Worm (Caenorhabditis elegans) whole organism, L2 larva: Measurements from ENCODE around the gene K01H12.4.

Source experiments
- ceh-16 ChIP-seq: fragments of 150-350 bp; optimal IDR thresholded peaks from 2 replicates; lab custom pipeline; 2014; ENCODE audit warnings: missing biosample characterization, missing genetic modification characterization
- mdl-1 ChIP-seq, 2 experiments: fragments of 150-350 bp in 1 of 2; sonication (generic microtip) in 1 of 2; optimal IDR thresholded peaks; 2 replicates each; lab custom pipeline; 2017; ENCODE audit warnings: missing biosample characterization in 2 of 2, missing genetic modification characterization in 2 of 2
- nhr-11 ChIP-seq: fragments of 150-350 bp; optimal IDR thresholded peaks from 2 replicates; lab custom pipeline; 2014; ENCODE audit warnings: missing biosample characterization, missing genetic modification characterization
- nhr-6 ChIP-seq: fragments of 150-350 bp; optimal IDR thresholded peaks from 2 replicates; lab custom pipeline; 2014; ENCODE audit warnings: missing biosample characterization, missing genetic modification characterization
- snpc-4 ChIP-seq: fragments of 150-350 bp; optimal IDR thresholded peaks from 2 replicates; lab custom pipeline; 2014; ENCODE audit warnings: missing biosample characterization, missing genetic modification characterization
- unc-55 ChIP-seq: fragments of 150-350 bp; sonication (generic microtip); optimal IDR thresholded peaks from 3 replicates; lab custom pipeline; 2014; ENCODE audit warnings: missing biosample characterization, missing genetic modification reagents, missing genetic modification characterization
- unc-62 ChIP-seq: fragments of 150-350 bp; optimal IDR thresholded peaks from 2 replicates; lab custom pipeline; 2014; ENCODE audit warnings: missing biosample characterization, missing genetic modification reagents, missing genetic modification characterization
- ztf-1 ChIP-seq: fragments of 200-800 bp; sonication (Bioruptor generic); conservative IDR thresholded peaks from 2 replicates; pipeline ENCODE4 v1.3.6; 2022; ENCODE audit warnings: missing genetic modification characterization, missing compliant biosample characterization
- ztf-11 ChIP-seq: sonication (generic microtip); optimal IDR thresholded peaks from 2 replicates; lab custom pipeline; 2017; ENCODE audit warnings: missing biosample characterization, missing genetic modification characterization
- ztf-4 ChIP-seq: fragments of 150-350 bp; optimal IDR thresholded peaks from 2 replicates; lab custom pipeline; 2014; ENCODE audit warnings: missing biosample characterization, missing genetic modification characterization

- TF ChIP-seq ztf-1 (no peak), unc-55 (GFP tag; lab: Kevin White, UChicago) (no peak), ztf-11 (tag; lab: Kevin White, UChicago) (no peak), snpc-4 (tag; lab: Kevin White, UChicago) (no peak), nhr-6 (no peak), ceh-16 (tag; lab: Kevin White, UChicago) (no peak), ztf-4 (tag; lab: Kevin White, UChicago) (no peak), unc-62 (GFP tag; lab: Kevin White, UChicago) (no peak), nhr-11 (no peak), mdl-1 (tag; optimal IDR thresholded peaks at IDR 0.05; lab: Kevin White, UChicago) (no peak)
These were observed 33.6 kb upstream of the K01H12.4 start for ce11 chrIV:9679296-9679695.
